Worm (Caenorhabditis elegans): Measurements from ENCODE around the gene ttr-46.

The ttr-46 gene

DNA sequence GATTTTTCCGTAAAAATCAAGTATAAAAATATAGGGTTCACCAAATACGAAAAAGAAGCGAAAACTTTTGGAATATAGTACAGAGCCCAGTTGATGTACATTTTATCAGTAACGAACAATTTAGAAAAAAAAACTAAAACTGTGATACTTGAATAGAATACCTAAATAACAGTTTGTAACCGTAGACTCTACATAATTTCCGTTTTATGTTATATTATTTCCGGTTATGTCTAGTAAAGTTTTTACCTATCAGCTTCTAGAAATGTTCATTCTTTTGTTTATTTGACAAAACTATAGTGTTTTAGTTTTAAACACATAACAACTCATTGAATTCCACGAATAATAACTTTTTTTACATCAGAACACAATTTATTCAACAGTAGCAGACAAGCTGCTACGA, 13.6 kb upstream of the ttr-46 start, which contains the start of gene srj-33:
srj-33 (minus strand) TSS at position 101 of the 400 bp plus-strand sequence.
- TF ChIP-seq ceh-30 (tag; optimal IDR thresholded peaks at IDR 0.05) (no peak), tbx-7 (tag; optimal IDR thresholded peaks at IDR 0.05) (no peak), unc-55 (GFP tag; optimal IDR thresholded peaks at IDR 0.05) (no peak), hlh-15 (tag; optimal IDR thresholded peaks at IDR 0.05) (no peak), fkh-10 (GFP tag; optimal IDR thresholded peaks at IDR 0.05) (no peak)

DNA sequence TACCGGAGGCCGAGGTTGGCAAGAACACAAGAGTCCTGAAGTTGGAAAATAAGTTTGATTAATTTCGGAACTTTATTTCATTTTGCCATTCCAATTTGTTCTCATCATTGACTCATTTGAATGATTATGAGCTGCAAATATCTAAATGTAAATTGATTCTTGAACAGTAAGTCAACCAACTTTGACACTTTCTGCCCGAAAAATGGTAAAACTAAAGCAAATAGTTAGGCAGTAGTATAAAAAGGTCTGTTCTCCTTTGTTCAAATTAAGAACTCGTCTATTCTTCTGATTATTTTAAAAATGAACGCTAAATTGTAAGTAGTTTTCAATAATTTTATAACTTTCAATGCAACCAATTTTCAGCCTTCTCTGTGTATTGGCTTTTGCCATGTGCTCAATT, 8.0 kb upstream of the ttr-46 start, which contains the start of gene fipr-12:
fipr-12 (plus strand) TSS at position 301 of the 400 bp plus-strand sequence.
- TF ChIP-seq nhr-232 (tag; optimal IDR thresholded peaks at IDR 0.05) (no peak), unc-42 (tag; optimal IDR thresholded peaks at IDR 0.05) (no peak), lin-11 (tag; optimal IDR thresholded peaks at IDR 0.05) (no peak), odd-2 (tag; optimal IDR thresholded peaks at IDR 0.05) (no peak), nhr-11 (tag; optimal IDR thresholded peaks at IDR 0.05) (no peak), ceh-14 (tag; optimal IDR thresholded peaks at IDR 0.05) (no peak), ceh-24 (tag; optimal IDR thresholded peaks at IDR 0.05) (no peak), ceh-48 (tag; optimal IDR thresholded peaks at IDR 0.05) (no peak), tbx-2 (tag; optimal IDR thresholded peaks at IDR 0.05) (no peak), eyg-1 (tag; optimal IDR thresholded peaks at IDR 0.05) (no peak), ceh-6 (GFP tag; optimal IDR thresholded peaks at IDR 0.05) (no peak)

DNA sequence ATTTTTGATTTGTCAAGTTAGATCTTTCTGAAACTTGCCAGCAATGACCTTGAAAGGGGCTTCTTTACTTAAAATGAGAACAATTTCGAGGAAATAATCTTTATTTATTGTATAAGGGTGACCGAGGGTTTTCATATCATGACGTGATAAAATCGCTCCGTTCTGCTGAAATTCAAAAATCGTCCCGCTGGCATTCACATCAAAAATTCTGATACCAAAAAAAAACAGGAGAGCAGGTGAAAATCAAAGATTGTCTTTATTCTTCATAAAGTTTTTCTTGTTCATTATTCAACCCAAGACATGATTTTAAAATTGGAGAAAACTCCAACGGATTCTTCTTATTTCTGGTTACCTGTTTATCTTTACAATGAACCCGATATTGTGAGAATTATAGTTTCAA, 6.9 kb upstream of the ttr-46 start, which contains the start of gene sre-28:
sre-28 (plus strand) TSS at position 301 of the 400 bp plus-strand sequence.
- TF ChIP-seq ceh-2 (tag; optimal IDR thresholded peaks at IDR 0.05) (no peak), ceh-31 (tag; optimal IDR thresholded peaks at IDR 0.05) (no peak), eyg-1 (tag; optimal IDR thresholded peaks at IDR 0.05) (no peak), ceh-18 (tag; optimal IDR thresholded peaks at IDR 0.05) (no peak), ceh-48 (tag; optimal IDR thresholded peaks at IDR 0.05) (no peak), madf-2 (tag; optimal IDR thresholded peaks at IDR 0.05) (no peak), ceh-30 (tag; optimal IDR thresholded peaks at IDR 0.05) (no peak), hlh-15 (tag; optimal IDR thresholded peaks at IDR 0.05) (no peak), fkh-10 (GFP tag; optimal IDR thresholded peaks at IDR 0.05) (no peak), tbx-2 (tag; optimal IDR thresholded peaks at IDR 0.05) (no peak), syd-9 (tag; optimal IDR thresholded peaks at IDR 0.05) (no peak), lim-6 (tag; optimal IDR thresholded peaks at IDR 0.05) (no peak)

DNA sequence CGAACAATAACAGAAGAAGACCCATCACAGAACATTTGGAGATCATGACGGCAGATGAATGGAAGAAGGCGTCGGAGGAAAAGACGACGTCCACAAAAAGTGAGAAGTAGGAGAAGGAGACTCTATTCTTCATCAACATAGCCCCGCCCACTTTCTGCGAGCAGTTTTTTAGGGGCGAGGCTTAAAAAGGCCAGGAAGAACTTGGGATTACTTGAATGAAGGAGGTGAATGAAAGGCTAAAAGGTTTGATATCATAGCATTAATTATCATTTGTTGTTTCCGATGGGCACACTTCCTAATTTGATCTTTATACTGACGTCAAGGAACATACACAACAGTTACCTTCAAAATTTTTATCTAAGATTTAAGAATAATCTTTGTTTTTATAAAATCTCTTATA, 2.2 kb upstream of the ttr-46 start, which contains the start of gene nlp-58:
nlp-58 (minus strand) TSS at position 101 of the 400 bp plus-strand sequence.
- TF ChIP-seq unc-3 (GFP tag; conservative IDR thresholded peaks at IDR 0.05), result no peak
- no peak for TF ChIP-seq unc-3 (tag; optimal IDR thresholded peaks at IDR 0.05)
- no peak for TF ChIP-seq pqm-1 (tag; optimal IDR thresholded peaks at IDR 0.05)
- no peak for TF ChIP-seq gmeb-2 (tag; optimal IDR thresholded peaks at IDR 0.05)
- no peak for TF ChIP-seq fkh-6 (tag; optimal IDR thresholded peaks at IDR 0.05)
- no peak for TF ChIP-seq nfya-1 (tag; optimal IDR thresholded peaks at IDR 0.05)
- no peak for TF ChIP-seq pat-9 (tag; optimal IDR thresholded peaks at IDR 0.05)
- no peak for TF ChIP-seq ttx-3 (tag; optimal IDR thresholded peaks at IDR 0.05)
- no peak for TF ChIP-seq fkh-10 (GFP tag; optimal IDR thresholded peaks at IDR 0.05)
- no peak for TF ChIP-seq che-1 (tag; optimal IDR thresholded peaks at IDR 0.05)
- no peak for TF ChIP-seq ceh-34 (tag; optimal IDR thresholded peaks at IDR 0.05)

DNA sequence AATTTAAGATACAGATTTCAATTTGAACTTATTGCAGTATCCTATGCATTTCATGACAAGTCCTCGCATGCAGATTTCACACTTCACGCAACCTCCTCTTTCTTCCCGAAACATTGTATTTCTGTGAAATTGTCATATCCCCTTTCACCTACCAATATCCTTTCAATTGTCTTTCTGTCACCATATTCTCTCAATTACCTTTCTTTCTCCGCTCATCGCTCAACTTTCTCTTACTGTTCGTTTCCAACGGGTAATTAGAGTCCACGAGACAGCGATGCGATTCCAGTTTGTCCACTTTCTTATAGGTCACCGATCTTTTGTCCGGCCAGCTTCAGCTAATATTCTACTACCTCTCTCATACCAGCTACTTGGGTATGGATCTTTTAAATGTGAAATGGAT, 1.4 kb downstream of the ttr-46 start, which contains the start of gene mam-5:
mam-5 (plus strand) TSS at position 304 of the 400 bp plus-strand sequence.
- TF ChIP-seq dmd-4 (tag; optimal IDR thresholded peaks at IDR 0.05; ENCODE audit: borderline replicate concordance) (no peak), gmeb-2 (tag; optimal IDR thresholded peaks at IDR 0.05) (no peak), pha-4 (tag; optimal IDR thresholded peaks at IDR 0.05) (no peak), unc-86 (tag; optimal IDR thresholded peaks at IDR 0.05) (no peak), ceh-6 (GFP tag; optimal IDR thresholded peaks at IDR 0.05) (no peak), lim-6 (tag; optimal IDR thresholded peaks at IDR 0.05) (no peak), syd-9 (tag; optimal IDR thresholded peaks at IDR 0.05) (no peak)
